Fruit fly (Drosophila melanogaster): ENCODE data around the gene CG42537.

dm6 chr3R:6377497-6377896 is at the start of gene CG42537:
- TF ChIP-seq psq (optimal IDR thresholded peaks at IDR 0.05): no peak
- no peak for TF ChIP-seq pan (optimal IDR thresholded peaks at IDR 0.05)
